Worm (Caenorhabditis elegans) whole organism, L2 larva: ENCODE measurements around the gene symk-1.

Experiments
- R02D3.7 ChIP-seq: fragments of 150-350 bp; optimal IDR thresholded peaks from 2 replicates; lab custom pipeline; 2014; ENCODE audit warnings: missing biosample characterization, missing genetic modification characterization
- Y55F3AM.14 ChIP-seq: fragments of 200-800 bp; sonication (Bioruptor generic); optimal IDR thresholded peaks from 2 replicates; lab custom pipeline; 2018; ENCODE audit warnings: mild to moderate bottlenecking, missing genetic modification characterization, missing compliant biosample characterization
- alr-1 ChIP-seq: fragments of 150-350 bp; optimal IDR thresholded peaks from 2 replicates; lab custom pipeline; 2014; ENCODE audit warnings: missing biosample characterization, missing genetic modification characterization
- ceh-82 ChIP-seq: fragments of 150-350 bp; optimal IDR thresholded peaks from 2 replicates; lab custom pipeline; 2014; ENCODE audit warnings: missing biosample characterization, missing genetic modification characterization
- crh-2 ChIP-seq: sonication (generic microtip); optimal IDR thresholded peaks from 2 replicates; lab custom pipeline; 2017; ENCODE audit warnings: missing biosample characterization, missing genetic modification characterization
- dmd-4 ChIP-seq: sonication (generic microtip); optimal IDR thresholded peaks from 2 replicates; lab custom pipeline; 2017; ENCODE audit warnings: missing biosample characterization, missing genetic modification characterization
- egl-27 ChIP-seq: sonication (generic microtip); optimal IDR thresholded peaks from 3 replicates; lab custom pipeline; 2017; ENCODE audit warnings: missing biosample characterization, missing genetic modification reagents, missing genetic modification characterization
- elt-1 ChIP-seq: fragments of 150-350 bp; optimal IDR thresholded peaks from 2 replicates; lab custom pipeline; 2014; ENCODE audit warnings: missing biosample characterization, missing genetic modification characterization
- elt-3 ChIP-seq: sonication (generic microtip); optimal IDR thresholded peaks from 2 replicates; lab custom pipeline; 2017; ENCODE audit warnings: missing biosample characterization, missing genetic modification characterization
- gmeb-1 ChIP-seq: fragments of 150-350 bp; optimal IDR thresholded peaks from 2 replicates; lab custom pipeline; 2014; ENCODE audit warnings: missing biosample characterization, missing genetic modification characterization
- lin-11 ChIP-seq: fragments of 150-350 bp; sonication (generic microtip); optimal IDR thresholded peaks from 2 replicates; lab custom pipeline; 2014; ENCODE audit warnings: missing biosample characterization, missing genetic modification characterization, inconsistent platforms, mixed read lengths
- lin-13 ChIP-seq: fragments of 150-350 bp; optimal IDR thresholded peaks from 2 replicates; lab custom pipeline; 2014; ENCODE audit warnings: missing biosample characterization, missing genetic modification reagents, missing genetic modification characterization
- lsy-2 ChIP-seq, 2 experiments: fragments of 150-350 bp in 1 of 2; sonication (generic microtip) in 1 of 2; optimal IDR thresholded peaks; 2 replicates each; lab custom pipeline; 2014 to 2017; ENCODE audit warnings: missing biosample characterization in 2 of 2, missing genetic modification characterization in 2 of 2
- mab-5 ChIP-seq: fragments of 150-350 bp; optimal IDR thresholded peaks from 2 replicates; lab custom pipeline; 2014; ENCODE audit warnings: missing biosample characterization, missing genetic modification characterization
- mbf-1 ChIP-seq: sonication (generic microtip); optimal IDR thresholded peaks from 2 replicates; lab custom pipeline; 2017; ENCODE audit warnings: missing biosample characterization, missing genetic modification characterization
- mdl-1 ChIP-seq, 2 experiments: fragments of 150-350 bp in 1 of 2; sonication (generic microtip) in 1 of 2; optimal IDR thresholded peaks; 2 replicates each; lab custom pipeline; 2017; ENCODE audit warnings: missing biosample characterization in 2 of 2, missing genetic modification characterization in 2 of 2
- nhr-10 ChIP-seq: sonication (generic microtip); optimal IDR thresholded peaks from 2 replicates; lab custom pipeline; 2017; ENCODE audit warnings: missing biosample characterization, missing genetic modification characterization
- nhr-11 ChIP-seq: fragments of 150-350 bp; optimal IDR thresholded peaks from 2 replicates; lab custom pipeline; 2014; ENCODE audit warnings: missing biosample characterization, missing genetic modification characterization
- nhr-12 ChIP-seq: fragments of 150-350 bp; optimal IDR thresholded peaks from 2 replicates; lab custom pipeline; 2014; ENCODE audit warnings: missing biosample characterization, missing genetic modification characterization
- nhr-23 ChIP-seq: fragments of 150-350 bp; optimal IDR thresholded peaks from 2 replicates; lab custom pipeline; 2014; ENCODE audit warnings: missing biosample characterization, missing genetic modification reagents, missing genetic modification characterization
- nhr-237 ChIP-seq: fragments of 150-350 bp; optimal IDR thresholded peaks from 2 replicates; lab custom pipeline; 2014; ENCODE audit warnings: missing biosample characterization, missing genetic modification characterization
- nhr-77 ChIP-seq: fragments of 150-350 bp; optimal IDR thresholded peaks from 2 replicates; lab custom pipeline; 2014; ENCODE audit warnings: missing biosample characterization, missing genetic modification characterization
- sem-4 ChIP-seq: fragments of 150-350 bp; optimal IDR thresholded peaks from 2 replicates; lab custom pipeline; 2014; ENCODE audit warnings: missing biosample characterization, missing genetic modification reagents, missing genetic modification characterization
- skn-1 ChIP-seq: sonication (generic microtip); optimal IDR thresholded peaks from 2 replicates; lab custom pipeline; 2017; ENCODE audit warnings: missing biosample characterization, missing genetic modification characterization
- sma-3 ChIP-seq: sonication (generic microtip); optimal IDR thresholded peaks from 2 replicates; lab custom pipeline; 2016; ENCODE audit warnings: missing genetic modification reagents, missing genetic modification characterization, missing compliant biosample characterization
- sma-9 ChIP-seq, 2 experiments: fragments of 150-350 bp in 1 of 2; sonication (generic microtip) in 1 of 2; optimal IDR thresholded peaks; 2 replicates each; lab custom pipeline; 2014 to 2016; ENCODE audit warnings: missing genetic modification characterization in 2 of 2, mild to moderate bottlenecking in 1 of 2, missing biosample characterization in 1 of 2, missing compliant biosample characterization in 1 of 2, missing genetic modification reagents in 1 of 2, moderate library complexity in 1 of 2
- snpc-4 ChIP-seq: fragments of 150-350 bp; optimal IDR thresholded peaks from 2 replicates; lab custom pipeline; 2014; ENCODE audit warnings: missing biosample characterization, missing genetic modification characterization
- unc-39 ChIP-seq: fragments of 150-350 bp; optimal IDR thresholded peaks from 2 replicates; lab custom pipeline; 2014; ENCODE audit warnings: missing biosample characterization, missing genetic modification characterization
- unc-55 ChIP-seq: fragments of 150-350 bp; sonication (generic microtip); optimal IDR thresholded peaks from 3 replicates; lab custom pipeline; 2014; ENCODE audit warnings: missing biosample characterization, missing genetic modification reagents, missing genetic modification characterization
- unc-62 ChIP-seq: fragments of 150-350 bp; optimal IDR thresholded peaks from 2 replicates; lab custom pipeline; 2014; ENCODE audit warnings: missing biosample characterization, missing genetic modification reagents, missing genetic modification characterization
- zag-1 ChIP-seq: fragments of 150-350 bp; optimal IDR thresholded peaks from 2 replicates; lab custom pipeline; 2014; ENCODE audit warnings: missing biosample characterization, missing genetic modification characterization
- ztf-1 ChIP-seq: fragments of 200-800 bp; sonication (Bioruptor generic); conservative IDR thresholded peaks from 2 replicates; pipeline ENCODE4 v1.3.6; 2022; ENCODE audit warnings: missing genetic modification characterization, missing compliant biosample characterization

The symk-1 gene

DNA sequence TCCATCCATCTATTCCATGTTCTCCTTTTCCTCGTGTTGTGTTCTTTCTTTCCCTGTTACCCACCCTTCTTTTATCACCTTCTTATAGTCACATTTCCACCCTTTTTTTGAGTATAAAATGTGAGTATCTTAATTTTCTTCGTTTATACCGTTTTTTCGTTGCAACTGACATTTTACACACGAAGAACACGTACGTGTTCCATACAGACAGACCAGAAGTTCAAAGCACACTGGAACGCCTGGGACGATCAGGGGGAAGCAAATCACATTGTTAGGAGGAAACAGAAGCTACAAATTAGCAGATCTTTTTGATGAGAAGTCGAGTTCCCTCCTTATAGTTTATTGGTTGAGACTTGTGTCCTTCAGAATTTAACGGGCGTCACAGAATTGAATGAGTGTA, 45.6 kb downstream of the symk-1 start:
- no peak for TF ChIP-seq egl-27 (tag; lab: Kevin White, UChicago)
- TF ChIP-seq unc-62 (GFP tag; lab: Kevin White, UChicago), result no peak
- TF ChIP-seq skn-1, result no peak
- TF ChIP-seq mdl-1 (tag; optimal IDR thresholded peaks at IDR 0.05; lab: Kevin White, UChicago), result no peak
- no peak for TF ChIP-seq dmd-4 (tag; lab: Kevin White, UChicago)
- no peak for TF ChIP-seq nhr-11 (tag; lab: Kevin White, UChicago)

DNA sequence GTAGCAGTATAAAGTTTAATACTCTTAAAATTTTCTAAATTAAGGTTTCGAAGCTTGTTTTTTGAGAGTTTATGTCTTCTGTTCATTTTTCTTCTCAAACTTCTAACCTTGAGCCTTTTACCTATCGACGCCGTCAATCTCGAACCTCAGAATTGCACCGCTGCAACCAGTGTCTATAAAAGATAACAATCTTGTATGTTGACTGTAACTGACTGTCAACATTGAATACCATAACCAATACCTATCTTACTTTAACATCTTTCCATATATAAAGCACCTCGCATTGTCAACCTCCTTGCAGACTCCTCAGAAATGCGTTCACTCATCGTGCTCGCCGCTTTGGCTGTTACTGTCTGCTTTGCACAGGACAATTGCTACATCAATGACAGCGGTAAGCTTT, 48.6 kb downstream of the symk-1 start, which contains the start of gene grd-5:
Gene grd-5 (plus strand): TSS at position 295 of the 400 bp plus-strand sequence.
- TF ChIP-seq ztf-1 (no peak), nhr-10 (no peak), dmd-4 (tag; lab: Kevin White, UChicago) (no peak), sma-9 (GFP tag; optimal IDR thresholded peaks at IDR 0.05; lab: Kevin White, UChicago) (peak; percentile 39), sma-9 (tag; optimal IDR thresholded peaks at IDR 0.05; lab: Kevin White, UChicago) (no peak)

ce11 chrV:8621213-8621612, 51.1 kb downstream of the symk-1 start, which contains the start of gene idpc-2:
TSS of gene idpc-2 (minus strand) at chrV:8621313.
- no peak for TF ChIP-seq dmd-4 (tag; lab: Kevin White, UChicago)
- TF ChIP-seq mab-5 (tag; lab: Kevin White, UChicago), result no peak
- no peak for TF ChIP-seq elt-3 (tag; lab: Kevin White, UChicago)
- TF ChIP-seq nhr-237 (tag; lab: Kevin White, UChicago), result no peak
- no peak for TF ChIP-seq nhr-11 (tag; lab: Kevin White, UChicago)
- no peak for TF ChIP-seq sem-4
- TF ChIP-seq nhr-77, result no peak
- TF ChIP-seq lin-11 (tag; lab: Kevin White, UChicago), result no peak
- no peak for TF ChIP-seq Y55F3AM.14 (GFP tag; lab: Kevin White, UChicago)
- no peak for TF ChIP-seq nhr-12 (tag; lab: Kevin White, UChicago)
- TF ChIP-seq alr-1, result no peak
- no peak for TF ChIP-seq egl-27 (tag; lab: Kevin White, UChicago)
- TF ChIP-seq mbf-1 (tag; lab: Kevin White, UChicago), result no peak

DNA sequence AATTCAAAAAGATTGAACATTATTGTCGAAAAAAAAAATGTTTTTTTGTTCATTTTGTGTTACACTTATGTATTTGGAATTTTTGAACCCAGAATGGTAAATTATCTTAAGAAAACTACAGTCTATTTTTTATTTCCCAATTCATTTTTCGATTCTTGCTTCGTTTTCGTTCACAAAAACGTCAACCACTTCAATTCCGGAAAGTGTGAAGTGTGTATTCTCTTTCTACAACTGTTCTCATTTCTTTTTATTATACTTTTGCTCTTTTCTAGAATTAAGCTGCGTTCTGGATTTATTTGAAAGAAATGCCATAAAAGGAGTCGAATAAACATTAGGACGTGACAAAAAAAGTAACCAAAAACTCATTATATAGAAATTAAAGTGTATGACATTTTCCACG, 52.2 kb downstream of the symk-1 start, which contains the start of gene F41E6.1:
Gene F41E6.1 (plus strand): TSS at position 301 of the 400 bp plus-strand sequence.
- TF ChIP-seq unc-62 (GFP tag; lab: Kevin White, UChicago) (no peak), sma-3 (GFP tag; lab: Kevin White, UChicago) (no peak)
- TF ChIP-seq, all 48 proteins: peak for 0

DNA sequence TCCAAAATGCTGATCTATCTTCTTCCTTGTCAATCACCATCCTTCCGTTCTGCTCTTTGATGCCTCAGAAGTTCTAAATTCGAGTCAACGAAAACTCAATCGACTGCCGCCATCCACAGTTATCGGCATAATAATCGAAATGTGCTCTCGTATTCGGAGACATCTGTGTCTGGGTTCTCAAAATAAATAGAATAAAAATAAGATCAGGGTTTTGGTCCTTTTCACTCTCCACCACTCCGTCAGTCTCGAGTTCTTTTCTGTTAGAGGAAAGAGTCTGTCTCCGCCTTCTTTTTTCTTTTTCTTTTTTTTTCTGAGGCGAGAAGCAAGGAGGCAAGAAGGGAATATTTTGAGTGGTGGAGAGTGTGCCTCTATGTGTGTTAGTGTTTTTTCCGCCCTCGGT, 53.6 kb downstream of the symk-1 start, which contains the start of gene F41E6.17:
Gene F41E6.17 (plus strand): TSS at position 348 of the 400 bp plus-strand sequence.
- TF ChIP-seq nhr-12 (tag; lab: Kevin White, UChicago) (no peak), unc-55 (GFP tag; lab: Kevin White, UChicago) (peak; percentile 10)

DNA sequence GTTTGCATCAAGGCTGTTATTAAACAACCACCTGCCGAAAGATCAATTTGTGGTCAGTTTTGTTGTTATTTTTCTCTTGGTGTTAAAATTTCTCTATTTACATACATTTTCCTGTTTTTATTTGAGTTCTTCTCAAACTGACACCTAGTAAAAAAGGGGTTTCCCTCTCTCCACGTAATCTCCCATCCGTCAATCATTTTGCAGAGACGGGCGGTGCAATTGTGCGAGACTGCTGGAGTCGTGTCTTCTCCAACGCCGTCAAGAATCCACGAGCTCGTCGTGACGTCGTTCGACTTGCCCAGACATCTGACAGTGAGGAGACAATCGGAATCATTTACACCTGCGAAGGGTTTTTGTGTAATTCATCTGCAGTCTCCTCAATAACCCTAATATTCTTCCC, 56.3 kb downstream of the symk-1 start:
- TF ChIP-seq nhr-23 (tag; lab: Kevin White, UChicago) (no peak), lsy-2 (tag; optimal IDR thresholded peaks at IDR 0.05; lab: Kevin White, UChicago) (no peak), unc-62 (GFP tag; lab: Kevin White, UChicago) (no peak), ceh-82 (tag; lab: Kevin White, UChicago) (no peak), sem-4 (no peak), nhr-11 (tag; lab: Kevin White, UChicago) (no peak), unc-39 (tag; lab: Kevin White, UChicago) (no peak)
- TF ChIP-seq, all 48 proteins: peak for 0

DNA sequence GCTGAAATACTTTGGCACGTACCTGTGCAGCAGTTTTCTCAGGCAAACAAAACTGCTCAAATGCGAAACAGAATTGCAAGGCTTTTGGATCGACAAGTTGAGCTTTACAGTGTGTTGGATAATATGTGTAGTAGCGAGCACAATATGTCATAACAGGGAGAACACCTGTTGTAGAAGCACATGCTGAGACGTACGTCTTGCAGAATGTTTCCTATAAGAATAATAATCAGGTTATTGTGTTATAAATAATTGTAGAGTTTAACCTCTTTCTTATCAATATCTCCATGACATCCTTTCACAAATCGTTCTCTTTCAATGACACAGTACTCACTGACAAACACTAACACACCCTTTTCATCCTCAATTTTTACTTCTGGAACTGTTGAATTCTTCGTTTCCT, 57.5 kb downstream of the symk-1 start:
- TF ChIP-seq gmeb-1 (tag; lab: Kevin White, UChicago) (no peak), ceh-82 (tag; lab: Kevin White, UChicago) (no peak), unc-62 (GFP tag; lab: Kevin White, UChicago) (no peak), lin-13 (no peak), alr-1 (no peak), elt-1 (tag; lab: Kevin White, UChicago) (no peak), ztf-1 (no peak), nhr-10 (no peak), lin-11 (tag; lab: Kevin White, UChicago) (no peak), snpc-4 (no peak), crh-2 (tag; lab: Kevin White, UChicago) (no peak), sma-9 (GFP tag; optimal IDR thresholded peaks at IDR 0.05; lab: Kevin White, UChicago) (no peak), sma-9 (tag; optimal IDR thresholded peaks at IDR 0.05; lab: Kevin White, UChicago) (no peak), R02D3.7 (tag; lab: Kevin White, UChicago) (no peak), zag-1 (no peak), skn-1 (no peak), mdl-1 (tag; optimal IDR thresholded peaks at IDR 0.05; lab: Kevin White, UChicago) (no peak), unc-55 (GFP tag; lab: Kevin White, UChicago) (no peak), sma-3 (GFP tag; lab: Kevin White, UChicago) (no peak)
